Worm (Caenorhabditis elegans) whole organism, midembryonic: Measurements from ENCODE around the gene mttu-1.

Experiments
- flt-1 ChIP-seq: fragments of 200-800 bp; sonication (Bioruptor generic); IDR thresholded peaks from 2 replicates; pipeline ENCODE4 v1.3.6; 2022; ENCODE audit warnings: missing genetic modification characterization, missing compliant biosample characterization
- klf-2 ChIP-seq: fragments of 200-800 bp; sonication (Bioruptor generic); conservative IDR thresholded peaks from 2 replicates; pipeline ENCODE4 v1.3.6; 2022; ENCODE audit warnings: missing genetic modification reagents, missing genetic modification characterization, missing compliant biosample characterization
- med-1 ChIP-seq: sonication (generic microtip); optimal IDR thresholded peaks from 2 replicates; lab custom pipeline; 2017; ENCODE audit warnings: missing genetic modification characterization, mild to moderate bottlenecking, missing compliant biosample characterization, antibody characterized with exemption, missing genetic modification reagents; ENCODE audit not compliant: insufficient read depth
- tab-1 ChIP-seq: fragments of 200-800 bp; sonication (Bioruptor generic); IDR thresholded peaks from 2 replicates; pipeline ENCODE4 v1.3.6; 2022; ENCODE audit warnings: missing genetic modification characterization, missing compliant biosample characterization
- ztf-23 ChIP-seq: fragments of 200-800 bp; sonication (Bioruptor generic); IDR thresholded peaks from 2 replicates; pipeline ENCODE4 v1.3.6; 2022; ENCODE audit warnings: missing genetic modification reagents, missing genetic modification characterization, missing compliant biosample characterization
- ztf-29 ChIP-seq: fragments of 200-800 bp; sonication (Bioruptor generic); IDR thresholded peaks from 2 replicates; pipeline ENCODE4 v1.3.6; 2022; ENCODE audit warnings: missing genetic modification reagents, missing genetic modification characterization, missing compliant biosample characterization

DNA sequence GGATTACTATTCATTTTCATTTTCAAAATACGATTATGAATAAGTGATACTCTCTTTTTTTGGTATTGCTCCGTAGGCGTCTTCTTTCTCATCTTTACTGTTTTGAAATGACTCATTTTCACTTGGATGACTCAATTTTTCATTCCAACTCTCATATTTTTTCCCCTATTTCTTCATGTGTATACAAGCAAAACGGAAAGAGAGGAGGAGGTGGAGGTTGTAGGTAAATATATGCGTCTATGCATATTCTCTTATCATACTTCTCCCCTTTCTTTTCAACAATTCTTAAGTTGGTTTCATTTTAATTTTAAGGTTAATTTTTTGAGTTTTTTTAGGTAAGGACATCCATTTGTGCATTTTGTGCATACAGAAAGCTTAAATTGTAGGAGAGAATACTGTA lies 10.6 kb downstream of the mttu-1 start:
- no peak for TF ChIP-seq tab-1 (GFP tag; lab: Robert Waterston, UW)
- TF ChIP-seq ztf-23 (GFP tag; lab: Robert Waterston, UW), result no peak
- TF ChIP-seq klf-2 (GFP tag; lab: Robert Waterston, UW), result no peak
- no peak for TF ChIP-seq ztf-29 (GFP tag; lab: Robert Waterston, UW)
- TF ChIP-seq flt-1 (GFP tag; lab: Robert Waterston, UW), result no peak
- no peak for TF ChIP-seq med-1
